Worm (Caenorhabditis elegans) whole organism, midembryonic: ENCODE results near the gene F26F2.11.

Experiments used
- med-1 ChIP-seq: sonication (generic microtip); optimal IDR thresholded peaks from 2 replicates; lab custom pipeline; 2017; ENCODE audit warnings: missing genetic modification characterization, mild to moderate bottlenecking, missing compliant biosample characterization, antibody characterized with exemption, missing genetic modification reagents; ENCODE audit not compliant: insufficient read depth
- ref-1 ChIP-seq: fragments of 200-800 bp; sonication (Bioruptor generic); conservative IDR thresholded peaks from 2 replicates; pipeline ENCODE4 v1.3.6; 2022; ENCODE audit warnings: missing genetic modification reagents, missing genetic modification characterization, missing compliant biosample characterization
- tab-1 ChIP-seq: fragments of 200-800 bp; sonication (Bioruptor generic); IDR thresholded peaks from 2 replicates; pipeline ENCODE4 v1.3.6; 2022; ENCODE audit warnings: missing genetic modification characterization, missing compliant biosample characterization

ce11 chrV:20603014-20603413 lies 7.5 kb upstream of the F26F2.11 start, which contains the start of gene ttr-11:
- no peak for TF ChIP-seq ref-1 (GFP tag; lab: Robert Waterston, UW)
- no peak for TF ChIP-seq med-1 (GFP tag; lab: Kevin White, UChicago)
- no peak for TF ChIP-seq tab-1
